Fruit fly (Drosophila melanogaster) whole organism, embryonic: ENCODE data around the gene CAH6.

Source experiments
- Abd-B ChIP-seq: fragments of 200-800 bp; sonication (Bioruptor generic); optimal IDR thresholded peaks from 2 replicates; lab custom pipeline; 2018; ENCODE audit warnings: missing biosample characterization, mild to moderate bottlenecking, missing genetic modification characterization, moderate library complexity
- Blimp-1 ChIP-seq: fragments of 200-800 bp; sonication (Bioruptor generic); optimal IDR thresholded peaks from 3 replicates; lab custom pipeline; 2018; ENCODE audit warnings: missing biosample characterization, missing genetic modification characterization, mild to moderate bottlenecking, moderate library complexity, missing genetic modification reagents
- CG12071 ChIP-seq: fragments of 200-800 bp; sonication (Bioruptor generic); optimal IDR thresholded peaks from 3 replicates; lab custom pipeline; 2018; ENCODE audit warnings: missing biosample characterization, mild to moderate bottlenecking, missing genetic modification characterization
- CG13624 ChIP-seq: fragments of 200-800 bp; sonication (Bioruptor generic); optimal IDR thresholded peaks from 2 replicates; lab custom pipeline; 2016; ENCODE audit warnings: missing biosample characterization, missing genetic modification characterization
- CG15514 ChIP-seq: fragments of 200-800 bp; sonication (Bioruptor generic); optimal IDR thresholded peaks from 3 replicates; lab custom pipeline; 2017; ENCODE audit warnings: missing biosample characterization, missing genetic modification characterization, mild to moderate bottlenecking, moderate library complexity, missing genetic modification reagents
- CG17328 ChIP-seq: fragments of 200-800 bp; sonication (Bioruptor generic); IDR thresholded peaks from 2 replicates; pipeline ENCODE4 v1.3.6; 2022; ENCODE audit warnings: missing biosample characterization, missing genetic modification characterization
- CG17385 ChIP-seq: fragments of 200-800 bp; sonication (Bioruptor generic); optimal IDR thresholded peaks from 3 replicates; lab custom pipeline; 2018; ENCODE audit warnings: missing biosample characterization, mild to moderate bottlenecking, missing genetic modification characterization
- CG17829 ChIP-seq: fragments of 200-800 bp; optimal IDR thresholded peaks from 2 replicates; lab custom pipeline; 2019; ENCODE audit warnings: missing biosample characterization, mild to moderate bottlenecking, missing genetic modification characterization, moderate library complexity
- CG18011 ChIP-seq: fragments of 200-800 bp; sonication (Bioruptor generic); optimal IDR thresholded peaks from 2 replicates; lab custom pipeline; 2017; ENCODE audit warnings: missing biosample characterization, missing genetic modification characterization, mild to moderate bottlenecking, moderate library complexity, missing genotype
- CG2129 ChIP-seq: fragments of 200-800 bp; sonication (Bioruptor generic); IDR thresholded peaks from 2 replicates; pipeline ENCODE4 v1.3.6; 2022; ENCODE audit warnings: missing biosample characterization, missing genetic modification characterization; ENCODE audit not compliant: partially characterized antibody
- CG2199 ChIP-seq: fragments of 200-800 bp; sonication (Bioruptor generic); IDR thresholded peaks from 3 replicates; pipeline ENCODE4 v1.3.6; 2022; ENCODE audit warnings: missing biosample characterization, missing genetic modification characterization
- CG2678 ChIP-seq: fragments of 200-800 bp; sonication (Bioruptor generic); optimal IDR thresholded peaks from 3 replicates; lab custom pipeline; 2019; ENCODE audit warnings: missing biosample characterization, mild to moderate bottlenecking, missing genetic modification characterization, moderate library complexity
- CG2712 ChIP-seq: fragments of 200-800 bp; optimal IDR thresholded peaks from 3 replicates; lab custom pipeline; 2019; ENCODE audit warnings: missing biosample characterization, mild to moderate bottlenecking, missing genetic modification characterization, moderate library complexity
- CG32532 ChIP-seq: fragments of 200-800 bp; sonication (Bioruptor generic); IDR thresholded peaks from 2 replicates; pipeline ENCODE4 v1.3.6; 2022; ENCODE audit warnings: missing biosample characterization, missing genetic modification characterization
- CG4424 ChIP-seq: fragments of 200-800 bp; sonication (Bioruptor generic); optimal IDR thresholded peaks from 3 replicates; lab custom pipeline; 2016; ENCODE audit warnings: missing biosample characterization, missing genetic modification characterization
- CG7839 ChIP-seq: fragments of 200-800 bp; sonication (Bioruptor generic); optimal IDR thresholded peaks from 3 replicates; lab custom pipeline; 2018; ENCODE audit warnings: missing biosample characterization, mild to moderate bottlenecking, missing genetic modification characterization, moderate library complexity
- CG7987 ChIP-seq: fragments of 200-800 bp; sonication (Bioruptor generic); optimal IDR thresholded peaks from 2 replicates; lab custom pipeline; 2018; ENCODE audit warnings: missing biosample characterization, mild to moderate bottlenecking, missing genetic modification characterization, moderate library complexity
- CG8281 ChIP-seq: fragments of 200-800 bp; sonication (Bioruptor generic); optimal IDR thresholded peaks from 2 replicates; lab custom pipeline; 2018; ENCODE audit warnings: missing biosample characterization, mild to moderate bottlenecking, missing genetic modification characterization, moderate library complexity
- Dek ChIP-seq: fragments of 200-800 bp; sonication (Bioruptor generic); optimal IDR thresholded peaks from 3 replicates; lab custom pipeline; 2019; ENCODE audit warnings: missing biosample characterization, mild to moderate bottlenecking, missing genetic modification characterization, moderate library complexity
- Doc3 ChIP-seq: fragments of 200-800 bp; sonication (Bioruptor generic); IDR thresholded peaks from 3 replicates; pipeline ENCODE4 v1.3.6; 2022; ENCODE audit warnings: missing biosample characterization, missing genetic modification characterization; ENCODE audit not compliant: partially characterized antibody
- Eip74EF ChIP-seq, 2 experiments: fragments of 200-800 bp in 1 of 2; fragments of >200 bp in 1 of 2; sonication (Bioruptor generic) in 1 of 2; optimal IDR thresholded peaks; 2 replicates each; lab custom pipeline; 2017 to 2019; ENCODE audit warnings: missing biosample characterization in 2 of 2, missing genetic modification characterization in 2 of 2, mild to moderate bottlenecking in 1 of 2, moderate library complexity in 1 of 2
- Elba2 ChIP-seq: fragments of 200-800 bp; sonication (Bioruptor generic); optimal IDR thresholded peaks from 3 replicates; lab custom pipeline; 2016; ENCODE audit warnings: missing biosample characterization, missing genetic modification characterization
- Ets65A ChIP-seq: fragments of 200-800 bp; sonication (Bioruptor generic); peaks from one replicate; lab custom pipeline; 2016; ENCODE audit warnings: missing biosample characterization, missing genetic modification characterization
- Ets97D ChIP-seq: fragments of 200-800 bp; sonication (Bioruptor generic); optimal IDR thresholded peaks from 3 replicates; lab custom pipeline; 2016; ENCODE audit warnings: missing biosample characterization, missing genetic modification characterization
- Mad ChIP-seq: fragments of 200-800 bp; sonication (Bioruptor generic); optimal IDR thresholded peaks from 2 replicates; lab custom pipeline; 2016; ENCODE audit warnings: missing biosample characterization, missing genetic modification characterization
- Med ChIP-seq: fragments of 200-800 bp; sonication (Bioruptor generic); peaks from one replicate; lab custom pipeline; 2016; ENCODE audit warnings: missing biosample characterization, missing genetic modification characterization, mild to moderate bottlenecking, inconsistent platforms, moderate library complexity
- Rfx ChIP-seq: fragments of 200-800 bp; sonication (Bioruptor generic); IDR thresholded peaks from 2 replicates; pipeline ENCODE4 v1.3.6; 2022; ENCODE audit warnings: missing biosample characterization, missing genetic modification characterization
- bcd ChIP-seq: fragments of 200-800 bp; sonication (Bioruptor generic); optimal IDR thresholded peaks from 2 replicates; lab custom pipeline; 2017; ENCODE audit warnings: missing biosample characterization, mild to moderate bottlenecking, missing genetic modification characterization
- bigmax ChIP-seq: fragments of 200-800 bp; sonication (Bioruptor generic); optimal IDR thresholded peaks from 2 replicates; lab custom pipeline; 2018; ENCODE audit warnings: missing biosample characterization, mild to moderate bottlenecking, missing genetic modification characterization
- caup ChIP-seq: fragments of 200-800 bp; sonication (Bioruptor generic); optimal IDR thresholded peaks from 3 replicates; lab custom pipeline; 2017; ENCODE audit warnings: missing biosample characterization, mild to moderate bottlenecking, missing genetic modification characterization, moderate library complexity; ENCODE audit not compliant: severe bottlenecking
- da ChIP-seq: fragments of 200-800 bp; sonication (Bioruptor generic); optimal IDR thresholded peaks from 2 replicates; lab custom pipeline; 2016; ENCODE audit warnings: missing biosample characterization, missing genetic modification characterization
- dati ChIP-seq: fragments of 200-800 bp; sonication (Bioruptor generic); IDR thresholded peaks from 2 replicates; pipeline ENCODE4 v1.3.6; 2022; ENCODE audit warnings: missing biosample characterization, missing genetic modification characterization
- ems ChIP-seq: fragments of 200-800 bp; sonication (Bioruptor generic); optimal IDR thresholded peaks from 3 replicates; lab custom pipeline; 2016; ENCODE audit warnings: missing biosample characterization, missing genetic modification characterization
- ftz-f1 ChIP-seq: fragments of 200-800 bp; sonication (Bioruptor generic); optimal IDR thresholded peaks from 2 replicates; lab custom pipeline; 2016; ENCODE audit warnings: missing biosample characterization, missing genetic modification characterization
- gsb-n ChIP-seq: fragments of 200-800 bp; sonication (Bioruptor generic); optimal IDR thresholded peaks from 3 replicates; lab custom pipeline; 2018; ENCODE audit warnings: missing biosample characterization, mild to moderate bottlenecking, missing genetic modification characterization
- lov ChIP-seq, 2 experiments: fragments of 200-800 bp in 1 of 2; fragments of >200 bp in 1 of 2; sonication (Bioruptor generic) in 1 of 2; IDR thresholded peaks in 1 of 2; optimal IDR thresholded peaks in 1 of 2; 2 replicates in 1 of 2; 3 replicates in 1 of 2; pipeline versions ENCODE4 v1.3.6 to Lab custom; 2017 to 2022; ENCODE audit warnings: missing biosample characterization in 1 of 2, missing genetic modification characterization in 1 of 2
- peb ChIP-seq: fragments of 200-800 bp; sonication (Bioruptor generic); IDR thresholded peaks from 2 replicates; pipeline ENCODE4 v1.3.6; 2022; ENCODE audit warnings: missing biosample characterization, missing genetic modification characterization
- pum ChIP-seq: fragments of 200-800 bp; sonication (Bioruptor generic); optimal IDR thresholded peaks from 2 replicates; lab custom pipeline; 2016; ENCODE audit warnings: missing biosample characterization, missing genetic modification characterization
- schlank ChIP-seq: fragments of 200-800 bp; sonication (Bioruptor generic); optimal IDR thresholded peaks from 2 replicates; lab custom pipeline; 2018; ENCODE audit warnings: missing biosample characterization, mild to moderate bottlenecking, missing genetic modification characterization
- sens ChIP-seq: fragments of 200-800 bp; sonication (Bioruptor generic); peaks from one replicate; lab custom pipeline; 2016; ENCODE audit warnings: missing biosample characterization, missing genetic modification characterization
- so ChIP-seq: fragments of 200-800 bp; sonication (Bioruptor generic); IDR thresholded peaks from 3 replicates; pipeline ENCODE4 v1.3.6; 2022; ENCODE audit warnings: missing biosample characterization, missing genetic modification characterization
- stwl ChIP-seq: fragments of 200-800 bp; sonication (Bioruptor generic); optimal IDR thresholded peaks from 3 replicates; lab custom pipeline; 2018; ENCODE audit warnings: missing biosample characterization, mild to moderate bottlenecking, missing genetic modification characterization, moderate library complexity
- tin ChIP-seq: fragments of 200-800 bp; sonication (Bioruptor generic); optimal IDR thresholded peaks from 3 replicates; lab custom pipeline; 2016; ENCODE audit warnings: missing biosample characterization, missing genetic modification characterization

The CAH6 gene

DNA sequence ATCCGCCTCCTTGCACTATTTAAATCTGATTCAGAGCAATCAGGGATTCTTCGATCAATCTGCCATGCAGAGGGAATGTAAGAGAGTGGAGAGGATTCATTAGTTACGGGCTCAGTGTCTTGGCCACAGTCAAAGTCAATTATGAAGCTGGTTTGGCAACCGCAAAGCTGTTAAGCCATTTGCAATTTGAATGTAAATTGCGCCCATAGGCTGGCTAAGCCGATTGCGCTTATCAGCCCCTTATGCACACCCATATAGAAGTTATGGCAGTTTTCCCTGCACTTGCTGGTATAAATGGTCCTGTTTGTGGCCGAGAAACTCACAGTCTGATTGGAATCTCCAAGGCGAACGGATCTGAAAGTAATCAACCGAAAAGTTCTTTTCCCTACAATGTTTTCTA, 4.9 kb downstream of the CAH6 start, which contains the start of gene CAH5:
Gene CAH5, plus strand, starts transcription at position 301 of the 400 bp plus-strand sequence.
- no peak for TF ChIP-seq CG17829 (tag; lab: Kevin White, UChicago)
- TF ChIP-seq CG2678 (tag; lab: Kevin White, UChicago), result no peak
- no peak for TF ChIP-seq so (GFP tag; lab: Robert Waterston, UW)
- no peak for TF ChIP-seq da (GFP tag; lab: Kevin White, UChicago)
- TF ChIP-seq CG2712, result no peak
- no peak for TF ChIP-seq schlank
- TF ChIP-seq dati, result no peak
- no peak for TF ChIP-seq gsb-n (tag; lab: Kevin White, UChicago)
- TF ChIP-seq CG17328 (GFP tag; lab: Robert Waterston, UW), result no peak
- no peak for TF ChIP-seq tin (GFP tag; lab: Kevin White, UChicago)
- TF ChIP-seq, all 482 proteins: peak for 0

DNA sequence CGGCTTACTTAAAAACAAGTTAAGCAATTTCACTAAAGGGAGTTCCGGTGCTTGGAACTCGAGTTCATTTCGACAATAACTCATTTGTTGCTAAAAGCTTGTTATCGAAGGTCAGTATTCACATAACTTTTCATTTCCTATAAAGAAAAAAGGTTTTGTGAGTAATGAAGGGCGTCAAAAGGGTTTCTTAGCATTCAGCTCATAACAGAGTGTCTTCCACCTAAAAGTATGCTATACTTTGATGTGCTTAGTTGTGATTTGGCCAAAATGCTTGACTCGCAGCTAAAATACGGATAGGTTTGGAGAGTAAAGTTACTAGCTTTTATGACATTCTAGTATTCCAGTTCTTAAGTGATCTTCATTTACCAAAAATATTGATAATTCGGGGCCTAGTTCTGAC, 6.5 kb downstream of the CAH6 start:
- TF ChIP-seq Abd-B (GFP tag; lab: Kevin White, UChicago) (peak; percentile 16), CG2129 (GFP tag; lab: Robert Waterston, UW) (no peak), Elba2 (no peak), CG12071 (no peak), ems (GFP tag; lab: Kevin White, UChicago) (no peak), CG17385 (GFP tag; lab: Kevin White, UChicago) (no peak), CG18011 (GFP tag; lab: Kevin White, UChicago) (peak; percentile 95), CG7987 (GFP tag; lab: Kevin White, UChicago) (peak; percentile 30), CG7839 (tag; lab: Kevin White, UChicago) (peak; percentile 22), pum (no peak), caup (GFP tag; lab: Kevin White, UChicago) (peak; percentile 18), Dek (tag; lab: Kevin White, UChicago) (no peak), CG15514 (GFP tag; lab: Kevin White, UChicago) (peak; percentile 63), CG2199 (peak; percentile 78; the same call in 2 of the 3 replicates), lov (optimal IDR thresholded peaks at IDR 0.05; lab: Kevin White, UChicago) (no peak), lov (GFP tag; IDR thresholded peaks at IDR 0.05; lab: Robert Waterston, UW) (0 out of 3 replicates have a peak, but pooled peaks have one; percentile 23), CG32532 (GFP tag; lab: Robert Waterston, UW) (peak; percentile 6; the same call in 1 of the 2 replicates), Rfx (peak; percentile 39; the same call in 1 of the 2 replicates), Ets97D (GFP tag; lab: Kevin White, UChicago) (peak; percentile 97), Mad (GFP tag; lab: Kevin White, UChicago) (no peak), ftz-f1 (peak; percentile 75), Eip74EF (GFP tag; optimal IDR thresholded peaks at IDR 0.05; lab: Kevin White, UChicago) (peak in 1 of 2 experiments; percentile 30), peb (GFP tag; lab: Robert Waterston, UW) (no peak), bigmax (GFP tag; lab: Kevin White, UChicago) (no peak), sens (GFP tag; lab: Kevin White, UChicago) (peak; percentile 58), CG4424 (peak; percentile 0), CG13624 (GFP tag; lab: Kevin White, UChicago) (peak; percentile 20), CG8281 (tag; lab: Kevin White, UChicago) (peak; percentile 2), Ets65A (GFP tag; lab: Kevin White, UChicago) (peak; percentile 7), Blimp-1 (GFP tag; lab: Kevin White, UChicago) (peak; percentile 63), stwl (peak; percentile 85), Doc3 (GFP tag; lab: Robert Waterston, UW) (0 out of 3 replicates have a peak, but pooled peaks have one; percentile 21), bcd (GFP tag; lab: Kevin White, UChicago) (peak; percentile 11), Med (peak; percentile 84)
- TF ChIP-seq, all 482 proteins: peak for 23
